Fruit fly (Drosophila melanogaster): ENCODE data around the gene mRpL22.

The mRpL22 gene

DNA sequence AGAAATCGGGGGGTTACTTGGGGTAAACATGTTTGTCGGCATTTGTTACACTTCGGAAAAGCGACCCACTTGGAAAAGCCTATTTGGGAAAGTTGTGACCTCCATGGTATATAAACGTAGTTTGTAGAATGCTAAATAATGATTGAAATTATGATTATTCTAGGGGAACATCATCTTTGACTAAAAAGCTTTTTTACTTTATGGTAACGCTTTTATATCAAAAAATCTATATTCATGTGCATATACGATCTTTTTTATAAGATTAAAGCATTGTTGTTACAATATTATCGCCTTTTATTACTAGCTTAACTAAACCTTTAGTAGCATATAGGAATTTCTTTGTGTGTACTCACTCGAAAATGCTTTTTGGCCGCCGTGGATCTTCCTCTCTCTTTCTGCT is 50.5 kb downstream of the mRpL22 start (continued):
- TF ChIP-seq CG6654 (GFP tag; optimal IDR thresholded peaks at IDR 0.05) (no peak), CG32532 (GFP tag; IDR thresholded peaks at IDR 0.05) (peak; percentile 37; the same call in 1 of the 2 replicates), MESR4 (GFP tag; optimal IDR thresholded peaks at IDR 0.05) (no peak), al (GFP tag; IDR thresholded peaks at IDR 0.05) (no peak), CG15011 (GFP tag; optimal IDR thresholded peaks at IDR 0.05) (no peak), sim (GFP tag; IDR thresholded peaks at IDR 0.05) (no peak), Hr51 (GFP tag; optimal IDR thresholded peaks at IDR 0.05) (peak in 1 of 2 experiments; percentile 75), repo (GFP tag; optimal IDR thresholded peaks at IDR 0.05) (no peak), unpg (GFP tag; optimal IDR thresholded peaks at IDR 0.05) (peak; percentile 60), otp (GFP tag; IDR thresholded peaks at IDR 0.05) (no peak), dmrt11E (tag; optimal IDR thresholded peaks at IDR 0.05) (no peak), Atf-2 (GFP tag; optimal IDR thresholded peaks at IDR 0.05) (peak; percentile 18), jumu (GFP tag; optimal IDR thresholded peaks at IDR 0.05) (no peak), rib (GFP tag; IDR thresholded peaks at IDR 0.05) (no peak), CG11093 (GFP tag; IDR thresholded peaks at IDR 0.05) (peak; percentile 18; the same call in 1 of the 3 replicates), CG17359 (tag; optimal IDR thresholded peaks at IDR 0.05) (peak; percentile 13), phol (tag; optimal IDR thresholded peaks at IDR 0.05) (peak; percentile 45), CG1832 (GFP tag; optimal IDR thresholded peaks at IDR 0.05) (no peak), Meics (GFP tag; optimal IDR thresholded peaks at IDR 0.05) (peak; percentile 12)

All from whole organism, embryonic.